Fruit fly (Drosophila melanogaster): ENCODE results near the gene CG15824.

Gene CG15824

dm6 chr2L:870749-871418 lies 14.1 kb downstream of the CG15824 start (continued):
- TF ChIP-seq pzg (GFP tag; optimal IDR thresholded peaks at IDR 0.05): peak; percentile 43
- no peak for TF ChIP-seq fd102C (GFP tag; optimal IDR thresholded peaks at IDR 0.05)
- peak; percentile 76 for TF ChIP-seq Rfx (GFP tag; IDR thresholded peaks at IDR 0.05)
- TF ChIP-seq Drgx (GFP tag; IDR thresholded peaks at IDR 0.05): peak; percentile 53
- no peak for TF ChIP-seq CG17802 (tag; optimal IDR thresholded peaks at IDR 0.05)
- TF ChIP-seq pita (GFP tag; optimal IDR thresholded peaks at IDR 0.05): no peak
- TF ChIP-seq CG12391 (tag; optimal IDR thresholded peaks at IDR 0.05): peak; percentile 59
- no peak for TF ChIP-seq br (optimal IDR thresholded peaks at IDR 0.05)
- 0 out of 3 replicates have a peak, but pooled peaks have one; percentile 34 for TF ChIP-seq HLH4C (GFP tag; IDR thresholded peaks at IDR 0.05; ENCODE audit: partially characterized antibody)
- peak; percentile 98 for TF ChIP-seq YL-1 (GFP tag; optimal IDR thresholded peaks at IDR 0.05)
- peak; percentile 60 for TF ChIP-seq CG4617 (GFP tag; optimal IDR thresholded peaks at IDR 0.05; ENCODE audit: borderline replicate concordance)

- TF ChIP-seq otp (GFP tag; IDR thresholded peaks at IDR 0.05) (no peak), Dll (GFP tag; IDR thresholded peaks at IDR 0.05; ENCODE audit: partially characterized antibody) (0 out of 4 replicates have a peak, but pooled peaks have one; percentile 6), vvl (GFP tag; IDR thresholded peaks at IDR 0.05) (no peak), pho (GFP tag; optimal IDR thresholded peaks at IDR 0.05) (no peak), en (GFP tag; optimal IDR thresholded peaks at IDR 0.05) (no peak), Dp (GFP tag; optimal IDR thresholded peaks at IDR 0.05) (peak; percentile 56), MESR4 (GFP tag; optimal IDR thresholded peaks at IDR 0.05) (peak; percentile 89), pzg (GFP tag; optimal IDR thresholded peaks at IDR 0.05) (peak; percentile 25), wek (GFP tag; optimal IDR thresholded peaks at IDR 0.05) (peak; percentile 74), gfzf (GFP tag; optimal IDR thresholded peaks at IDR 0.05) (peak; percentile 70), CG10565 (GFP tag; optimal IDR thresholded peaks at IDR 0.05) (no peak), Rx (GFP tag; IDR thresholded peaks at IDR 0.05) (no peak), MTF-1 (GFP tag; optimal IDR thresholded peaks at IDR 0.05; ENCODE audit: borderline replicate concordance) (peak; percentile 3), dan (GFP tag; IDR thresholded peaks at IDR 0.05) (no peak), chm (GFP tag; IDR thresholded peaks at IDR 0.05) (peak; percentile 43; the same call in 1 of the 2 replicates), bbx (GFP tag; IDR thresholded peaks at IDR 0.05; ENCODE audit: partially characterized antibody) (peak; percentile 31; the same call in 1 of the 2 replicates), CG8290 (GFP tag; optimal IDR thresholded peaks at IDR 0.05) (no peak), CG8290 (tag; optimal IDR thresholded peaks at IDR 0.05) (peak in 1 of 2 experiments; percentile 16), CG17568 (GFP tag; optimal IDR thresholded peaks at IDR 0.05) (peak; percentile 6), B-H1 (GFP tag; IDR thresholded peaks at IDR 0.05) (no peak), crol (GFP tag; IDR thresholded peaks at IDR 0.05) (no peak), hbn (GFP tag; IDR thresholded peaks at IDR 0.05; ENCODE audit: partially characterized antibody) (no peak), CG9797 (GFP tag; optimal IDR thresholded peaks at IDR 0.05) (peak; percentile 6), D (optimal IDR thresholded peaks at IDR 0.05) (no peak), D (GFP tag; optimal IDR thresholded peaks at IDR 0.05) (no peak), CG9215 (GFP tag; IDR thresholded peaks at IDR 0.05) (no peak), abd-A (tag; optimal IDR thresholded peaks at IDR 0.05) (no peak), al (GFP tag; IDR thresholded peaks at IDR 0.05) (no peak), pnt (GFP tag; optimal IDR thresholded peaks at IDR 0.05) (no peak), sens (GFP tag) (peak; percentile 28)
Measured at dm6 chr2L:870285-870684, 14.7 kb downstream of the CG15824 start, which contains the start of gene PNUTS. PNUTS (plus strand) TSS chr2L:870465.
